Worm (Caenorhabditis elegans): ENCODE measurements around the gene Y62F5A.10.

- TF ChIP-seq ceh-83 (GFP tag; optimal IDR thresholded peaks at IDR 0.05) (no peak), elt-3 (tag; optimal IDR thresholded peaks at IDR 0.05) (no peak), snpc-4 (tag; optimal IDR thresholded peaks at IDR 0.05) (no peak), ztf-11 (tag; optimal IDR thresholded peaks at IDR 0.05) (no peak), unc-62 (GFP tag; optimal IDR thresholded peaks at IDR 0.05) (no peak), mab-5 (tag; optimal IDR thresholded peaks at IDR 0.05) (no peak)
Measured at ce11 chrII:11521300-11521699, at the start of gene Y62F5A.10.

All from whole organism, mixed stage, embryonic.